Fruit fly (Drosophila melanogaster) whole organism, embryonic: ENCODE measurements around the gene CG3505.

Experiments used
- Atf-2 ChIP-seq: fragments of 200-800 bp; sonication (Bioruptor generic); optimal IDR thresholded peaks from 2 replicates; lab custom pipeline; 2016; ENCODE audit warnings: missing biosample characterization, missing genetic modification characterization
- B-H1 ChIP-seq: fragments of 200-800 bp; sonication (Bioruptor generic); IDR thresholded peaks from 3 replicates; pipeline ENCODE4 v1.3.6; 2022; ENCODE audit warnings: missing biosample characterization, missing genetic modification characterization
- B-H2 ChIP-seq: fragments of 200-800 bp; sonication (Bioruptor generic); optimal IDR thresholded peaks from 2 replicates; lab custom pipeline; 2018; ENCODE audit warnings: missing biosample characterization, mild to moderate bottlenecking, missing genetic modification characterization
- C15 ChIP-seq: fragments of 200-800 bp; sonication (Bioruptor generic); IDR thresholded peaks from 3 replicates; pipeline ENCODE4 v1.3.6; 2022; ENCODE audit warnings: missing biosample characterization, missing genetic modification characterization
- CG10431 ChIP-seq: fragments of 200-800 bp; sonication (Bioruptor generic); optimal IDR thresholded peaks from 3 replicates; lab custom pipeline; 2018; ENCODE audit warnings: missing biosample characterization, mild to moderate bottlenecking, missing genetic modification characterization
- CG10543 ChIP-seq: fragments of 200-800 bp; sonication (Bioruptor generic); optimal IDR thresholded peaks from 3 replicates; lab custom pipeline; 2017; ENCODE audit warnings: missing biosample characterization, mild to moderate bottlenecking, missing genetic modification characterization, moderate library complexity
- CG10979 ChIP-seq: fragments of 200-800 bp; sonication (Bioruptor generic); optimal IDR thresholded peaks from 2 replicates; lab custom pipeline; 2018; ENCODE audit warnings: missing biosample characterization, mild to moderate bottlenecking, missing genetic modification characterization, moderate library complexity
- CG11504 ChIP-seq: fragments of 200-800 bp; sonication (Bioruptor generic); optimal IDR thresholded peaks from 3 replicates; lab custom pipeline; 2019; ENCODE audit warnings: missing biosample characterization, mild to moderate bottlenecking, missing genetic modification characterization, moderate library complexity
- CG11723 ChIP-seq: fragments of 200-800 bp; sonication (Bioruptor generic); optimal IDR thresholded peaks from 2 replicates; lab custom pipeline; 2017; ENCODE audit warnings: missing biosample characterization, mild to moderate bottlenecking, missing genetic modification characterization
- CG12071 ChIP-seq: fragments of 200-800 bp; sonication (Bioruptor generic); optimal IDR thresholded peaks from 3 replicates; lab custom pipeline; 2018; ENCODE audit warnings: missing biosample characterization, mild to moderate bottlenecking, missing genetic modification characterization
- CG12942 ChIP-seq: fragments of 200-800 bp; sonication (Bioruptor generic); optimal IDR thresholded peaks from 3 replicates; lab custom pipeline; 2016; ENCODE audit warnings: missing biosample characterization, missing genetic modification characterization
- CG1529 ChIP-seq: fragments of 200-800 bp; sonication (Bioruptor generic); optimal IDR thresholded peaks from 3 replicates; lab custom pipeline; 2018; ENCODE audit warnings: missing biosample characterization, missing genetic modification characterization
- CG17385 ChIP-seq: fragments of 200-800 bp; sonication (Bioruptor generic); optimal IDR thresholded peaks from 3 replicates; lab custom pipeline; 2018; ENCODE audit warnings: missing biosample characterization, mild to moderate bottlenecking, missing genetic modification characterization
- CG18011 ChIP-seq: fragments of 200-800 bp; sonication (Bioruptor generic); optimal IDR thresholded peaks from 2 replicates; lab custom pipeline; 2017; ENCODE audit warnings: missing biosample characterization, missing genetic modification characterization, mild to moderate bottlenecking, moderate library complexity, missing genotype
- CG30403 ChIP-seq: fragments of 200-800 bp; sonication (Bioruptor generic); optimal IDR thresholded peaks from 3 replicates; lab custom pipeline; 2016; ENCODE audit warnings: missing biosample characterization, missing genetic modification characterization
- CG4282 ChIP-seq: fragments of 200-800 bp; sonication (Bioruptor generic); optimal IDR thresholded peaks from 2 replicates; lab custom pipeline; 2016; ENCODE audit warnings: missing biosample characterization, missing genetic modification characterization
- CG4424 ChIP-seq: fragments of 200-800 bp; sonication (Bioruptor generic); optimal IDR thresholded peaks from 3 replicates; lab custom pipeline; 2016; ENCODE audit warnings: missing biosample characterization, missing genetic modification characterization
- CG6813 ChIP-seq: fragments of 200-800 bp; sonication (Bioruptor generic); optimal IDR thresholded peaks from 2 replicates; lab custom pipeline; 2017; ENCODE audit warnings: missing biosample characterization, missing genetic modification characterization, mild to moderate bottlenecking, moderate library complexity, missing genetic modification reagents
- CG7556 ChIP-seq: fragments of 200-800 bp; sonication (Bioruptor generic); optimal IDR thresholded peaks from 2 replicates; lab custom pipeline; 2017; ENCODE audit warnings: missing biosample characterization, mild to moderate bottlenecking, missing genetic modification characterization
- CG7786 ChIP-seq: fragments of 200-800 bp; sonication (Bioruptor generic); optimal IDR thresholded peaks from 2 replicates; lab custom pipeline; 2016; ENCODE audit warnings: missing biosample characterization, missing genetic modification characterization
- D19A ChIP-seq: fragments of 200-800 bp; optimal IDR thresholded peaks from 3 replicates; lab custom pipeline; 2019; ENCODE audit warnings: missing biosample characterization, mild to moderate bottlenecking, missing genetic modification characterization, moderate library complexity
- Dip2 ChIP-seq: fragments of 200-800 bp; sonication (Bioruptor generic); IDR thresholded peaks from 2 replicates; pipeline ENCODE4 v1.3.6; 2022; ENCODE audit warnings: missing biosample characterization, missing genetic modification characterization
- Dll ChIP-seq: fragments of 200-800 bp; sonication (Bioruptor generic); IDR thresholded peaks from 4 replicates; pipeline ENCODE4 v1.3.6; 2022; ENCODE audit warnings: missing biosample characterization, missing genetic modification characterization; ENCODE audit not compliant: partially characterized antibody
- Fer1 ChIP-seq: fragments of 200-800 bp; sonication (Bioruptor generic); optimal IDR thresholded peaks from 2 replicates; lab custom pipeline; 2017; ENCODE audit warnings: missing biosample characterization, mild to moderate bottlenecking, missing genetic modification characterization
- Hand ChIP-seq: fragments of 200-800 bp; sonication (Bioruptor generic); optimal IDR thresholded peaks from 2 replicates; lab custom pipeline; 2017; ENCODE audit warnings: mild to moderate bottlenecking, missing biosample characterization, missing genetic modification reagents, missing genetic modification characterization
- Hr78 ChIP-seq, 2 experiments: fragments of 200-800 bp in 1 of 2; fragments of >200 bp in 1 of 2; sonication (Bioruptor generic) in 1 of 2; optimal IDR thresholded peaks; 2 replicates each; lab custom pipeline; 2017 to 2019; ENCODE audit warnings: missing biosample characterization in 2 of 2, missing genetic modification characterization in 2 of 2, mild to moderate bottlenecking in 1 of 2, moderate library complexity in 1 of 2
- Mes4 ChIP-seq: fragments of 200-800 bp; sonication (Bioruptor generic); optimal IDR thresholded peaks from 2 replicates; lab custom pipeline; 2016; ENCODE audit warnings: missing biosample characterization, missing genetic modification characterization
- NC2α ChIP-seq: fragments of 200-800 bp; sonication (Bioruptor generic); optimal IDR thresholded peaks from 2 replicates; lab custom pipeline; 2016; ENCODE audit warnings: missing biosample characterization, missing genetic modification characterization
- NfI ChIP-seq: fragments of 200-800 bp; sonication (Bioruptor generic); optimal IDR thresholded peaks from 3 replicates; lab custom pipeline; 2018; ENCODE audit warnings: missing biosample characterization, mild to moderate bottlenecking, missing genetic modification characterization, moderate library complexity
- Usf ChIP-seq: fragments of 200-800 bp; sonication (Bioruptor generic); optimal IDR thresholded peaks from 2 replicates; lab custom pipeline; 2017; ENCODE audit warnings: missing genotype, missing biosample characterization, missing genetic modification characterization
- bcd ChIP-seq: fragments of 200-800 bp; sonication (Bioruptor generic); optimal IDR thresholded peaks from 2 replicates; lab custom pipeline; 2017; ENCODE audit warnings: missing biosample characterization, mild to moderate bottlenecking, missing genetic modification characterization
- btn ChIP-seq: fragments of 200-800 bp; sonication (Bioruptor generic); optimal IDR thresholded peaks from 2 replicates; lab custom pipeline; 2016; ENCODE audit warnings: missing biosample characterization, missing genetic modification characterization
- cas ChIP-seq: fragments of 200-800 bp; sonication (Bioruptor generic); IDR thresholded peaks from 2 replicates; pipeline ENCODE4 v1.3.6; 2022; ENCODE audit warnings: missing biosample characterization, missing genetic modification characterization
- cwo ChIP-seq: fragments of 200-800 bp; sonication (Bioruptor generic); optimal IDR thresholded peaks from 3 replicates; lab custom pipeline; 2017; ENCODE audit warnings: missing biosample characterization, missing genetic modification characterization, mild to moderate bottlenecking, moderate library complexity, missing genetic modification reagents
- da ChIP-seq: fragments of 200-800 bp; sonication (Bioruptor generic); optimal IDR thresholded peaks from 2 replicates; lab custom pipeline; 2016; ENCODE audit warnings: missing biosample characterization, missing genetic modification characterization
- dmrt11E ChIP-seq: fragments of 200-800 bp; sonication (Bioruptor generic); optimal IDR thresholded peaks from 3 replicates; lab custom pipeline; 2018; ENCODE audit warnings: missing biosample characterization, mild to moderate bottlenecking, missing genetic modification characterization, moderate library complexity
- dpn ChIP-seq, 2 experiments: fragments of 200-800 bp; sonication (Bioruptor generic); optimal IDR thresholded peaks; 3 replicates each; lab custom pipeline; 2016; ENCODE audit warnings: missing biosample characterization in 2 of 2, missing genetic modification characterization in 2 of 2
- eve ChIP-seq, 2 experiments: fragments of >200 bp; optimal IDR thresholded peaks; 2 replicates each; lab custom pipeline; 2017; ENCODE audit warnings: missing biosample characterization in 2 of 2, missing genetic modification characterization in 2 of 2
- kah ChIP-seq: fragments of 200-800 bp; sonication (Bioruptor generic); optimal IDR thresholded peaks from 2 replicates; lab custom pipeline; 2018; ENCODE audit warnings: missing biosample characterization, mild to moderate bottlenecking, missing genetic modification characterization
- klu ChIP-seq: fragments of 200-800 bp; sonication (Bioruptor generic); IDR thresholded peaks from 2 replicates; pipeline ENCODE4 v1.3.6; 2022; ENCODE audit warnings: missing biosample characterization, missing genetic modification characterization
- mam ChIP-seq: fragments of 200-800 bp; sonication (Bioruptor generic); optimal IDR thresholded peaks from 3 replicates; lab custom pipeline; 2016; ENCODE audit warnings: missing biosample characterization, missing genetic modification characterization
- nerfin-2 ChIP-seq: fragments of 200-800 bp; sonication (Bioruptor generic); IDR thresholded peaks from 2 replicates; pipeline ENCODE4 v1.3.6; 2022; ENCODE audit warnings: missing biosample characterization, missing genetic modification characterization; ENCODE audit not compliant: partially characterized antibody
- pho ChIP-seq: fragments of 200-800 bp; sonication (Bioruptor generic); optimal IDR thresholded peaks from 2 replicates; lab custom pipeline; 2016; ENCODE audit warnings: missing biosample characterization, missing genetic modification characterization
- pita ChIP-seq: fragments of 200-800 bp; sonication (Bioruptor generic); optimal IDR thresholded peaks from 2 replicates; lab custom pipeline; 2017; ENCODE audit warnings: missing biosample characterization, mild to moderate bottlenecking, missing genetic modification characterization
- pros ChIP-seq: fragments of 200-800 bp; sonication (Bioruptor generic); optimal IDR thresholded peaks from 3 replicates; lab custom pipeline; 2019; ENCODE audit warnings: missing biosample characterization, mild to moderate bottlenecking, missing genetic modification characterization, moderate library complexity
- psq ChIP-seq: fragments of 200-800 bp; sonication (Bioruptor generic); optimal IDR thresholded peaks from 2 replicates; lab custom pipeline; 2017; ENCODE audit warnings: missing biosample characterization, missing genetic modification characterization
- sd ChIP-seq: fragments of 200-800 bp; sonication (Bioruptor generic); optimal IDR thresholded peaks from 3 replicates; lab custom pipeline; 2018; ENCODE audit warnings: missing biosample characterization, mild to moderate bottlenecking, missing genetic modification characterization, moderate library complexity
- shn ChIP-seq: fragments of 200-800 bp; sonication (Bioruptor generic); optimal IDR thresholded peaks from 3 replicates; lab custom pipeline; 2016; ENCODE audit warnings: missing biosample characterization, missing genetic modification characterization
- slp2 ChIP-seq: fragments of 200-800 bp; sonication (Bioruptor generic); optimal IDR thresholded peaks from 2 replicates; lab custom pipeline; 2016; ENCODE audit warnings: missing biosample characterization, missing genetic modification characterization
- yki ChIP-seq: fragments of >200 bp; optimal IDR thresholded peaks from 3 replicates; lab custom pipeline; 2018

Gene CG3505

DNA sequence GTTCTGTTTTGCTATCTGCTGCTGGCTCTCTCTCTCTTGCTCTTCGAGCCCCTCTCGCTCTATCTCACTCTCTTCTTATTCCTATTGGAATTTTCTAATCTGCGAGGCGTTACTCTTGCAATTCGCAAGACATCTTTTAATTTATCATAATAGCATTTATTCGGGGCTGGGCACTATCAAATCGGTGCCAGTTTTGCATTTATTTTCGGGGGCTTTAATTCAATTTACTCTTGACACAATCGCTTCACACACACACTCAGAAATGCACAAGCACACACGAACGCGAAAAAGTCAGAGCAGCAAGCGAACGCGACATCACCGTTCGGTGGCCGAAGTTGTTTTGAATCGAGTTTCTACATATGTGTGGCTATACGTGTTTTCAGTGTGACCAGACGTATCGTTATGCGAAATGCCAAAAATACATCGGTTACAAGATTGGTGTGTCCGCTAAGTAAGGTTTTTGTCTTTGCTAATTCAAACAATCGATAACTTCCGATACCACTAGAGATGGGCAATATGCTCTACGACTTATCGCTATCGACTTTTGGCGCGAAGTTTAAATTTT, 39.8 kb downstream of the CG3505 start, which contains the start of gene Meltrin (continued):
- TF ChIP-seq NfI (GFP tag; lab: Kevin White, UChicago) (peak; percentile 56), pros (GFP tag; lab: Kevin White, UChicago) (peak; percentile 66), klu (GFP tag; lab: Robert Waterston, UW) (no peak), Atf-2 (GFP tag; lab: Kevin White, UChicago) (peak; percentile 29), slp2 (GFP tag; lab: Kevin White, UChicago) (no peak), mam (GFP tag; lab: Kevin White, UChicago) (peak; percentile 49), CG11504 (peak; percentile 50), CG18011 (GFP tag; lab: Kevin White, UChicago) (peak; percentile 45), B-H2 (GFP tag; lab: Kevin White, UChicago) (peak; percentile 70), Hand (GFP tag; lab: Kevin White, UChicago) (peak; percentile 68), CG4282 (GFP tag; lab: Kevin White, UChicago) (peak; percentile 38), CG17385 (GFP tag; lab: Kevin White, UChicago) (peak; percentile 69), CG10431 (GFP tag; lab: Kevin White, UChicago) (peak; percentile 15), C15 (no peak), nerfin-2 (GFP tag; lab: Robert Waterston, UW) (no peak), B-H1 (GFP tag; lab: Robert Waterston, UW) (no peak), dpn (GFP tag; optimal IDR thresholded peaks at IDR 0.05; lab: Kevin White, UChicago) (peak; percentile 0 to 65), dmrt11E (peak; percentile 24), Dip2 (GFP tag; lab: Robert Waterston, UW) (no peak), CG1529 (GFP tag; lab: Kevin White, UChicago) (peak; percentile 13), btn (GFP tag; lab: Kevin White, UChicago) (no peak), yki (no peak), eve (GFP tag; optimal IDR thresholded peaks at IDR 0.05; lab: Kevin White, UChicago) (peak in 1 of 2 experiments; percentile 53), NC2α (GFP tag; lab: Kevin White, UChicago) (peak; percentile 36), sd (tag; lab: Kevin White, UChicago) (peak; percentile 95), CG6813 (peak; percentile 71), CG12071 (GFP tag; lab: Kevin White, UChicago) (peak; percentile 70), shn (peak; percentile 25), D19A (tag; lab: Kevin White, UChicago) (peak; percentile 56), kah (GFP tag; lab: Kevin White, UChicago) (peak; percentile 35), CG10979 (tag; lab: Kevin White, UChicago) (peak; percentile 19), cwo (GFP tag; lab: Kevin White, UChicago) (peak; percentile 22), pita (GFP tag; lab: Kevin White, UChicago) (peak; percentile 96), cas (GFP tag; lab: Robert Waterston, UW) (no peak), CG4424 (peak; percentile 32), CG30403 (GFP tag; lab: Kevin White, UChicago) (peak; percentile 6), bcd (GFP tag; lab: Kevin White, UChicago) (peak; percentile 53), psq (GFP tag; lab: Kevin White, UChicago) (peak; percentile 25), Hr78 (GFP tag; optimal IDR thresholded peaks at IDR 0.05; lab: Kevin White, UChicago) (peak in 1 of 2 experiments; percentile 50), Fer1 (GFP tag; lab: Kevin White, UChicago) (peak; percentile 79), Dll (GFP tag; lab: Robert Waterston, UW) (no peak), CG11723 (peak; percentile 36), CG7786 (peak; percentile 0), Usf (GFP tag; lab: Kevin White, UChicago) (no peak), pho (GFP tag; lab: Kevin White, UChicago) (peak; percentile 46), Mes4 (GFP tag; lab: Kevin White, UChicago) (peak; percentile 50), CG10543 (peak; percentile 77), da (GFP tag; lab: Kevin White, UChicago) (peak; percentile 49), CG12942 (GFP tag; lab: Kevin White, UChicago) (peak; percentile 35), CG7556 (GFP tag; lab: Kevin White, UChicago) (peak; percentile 22)
